Worm (Caenorhabditis elegans) whole organism, L1 larva: ENCODE results near the gene lec-5.
A peak's percentile ranks its signal among the peaks of the same experiment; 100 is the strongest.

Source experiments
- C04F5.9 ChIP-seq: sonication (generic microtip); optimal IDR thresholded peaks from 2 replicates; lab custom pipeline; 2016; ENCODE audit warnings: missing genetic modification characterization, missing compliant biosample characterization
- C16A3.4 ChIP-seq: fragments of 150-350 bp; optimal IDR thresholded peaks from 2 replicates; lab custom pipeline; 2014; ENCODE audit warnings: missing biosample characterization, missing genetic modification characterization
- C34B4.2 ChIP-seq: sonication (generic microtip); optimal IDR thresholded peaks from 2 replicates; lab custom pipeline; 2017; ENCODE audit warnings: mild to moderate bottlenecking, missing genetic modification characterization, missing compliant biosample characterization
- F16B12.6 ChIP-seq: fragments of 150-350 bp; optimal IDR thresholded peaks from 2 replicates; lab custom pipeline; 2014; ENCODE audit warnings: missing biosample characterization, missing genetic modification characterization
- Y116A8C.19 ChIP-seq: sonication (generic microtip); optimal IDR thresholded peaks from 2 replicates; lab custom pipeline; 2016; ENCODE audit warnings: missing compliant biosample characterization, missing genetic modification characterization, borderline replicate concordance
- aly-2 ChIP-seq: fragments of 150-350 bp; optimal IDR thresholded peaks from 2 replicates; lab custom pipeline; 2014; ENCODE audit warnings: missing biosample characterization, missing genetic modification characterization
- ceh-63 ChIP-seq: fragments of 200-800 bp; sonication (Bioruptor generic); optimal IDR thresholded peaks from 2 replicates; lab custom pipeline; 2018; ENCODE audit warnings: mild to moderate bottlenecking, missing genetic modification characterization, missing compliant biosample characterization
- ceh-88 ChIP-seq: fragments of 200-800 bp; sonication (Bioruptor generic); IDR thresholded peaks from 2 replicates; pipeline ENCODE4 v1.3.6; 2022; ENCODE audit warnings: missing genetic modification characterization, missing compliant biosample characterization
- ces-1 ChIP-seq: fragments of 150-350 bp; optimal IDR thresholded peaks from 2 replicates; lab custom pipeline; 2014; ENCODE audit warnings: missing biosample characterization, missing genetic modification reagents, missing genetic modification characterization
- dpl-1 ChIP-seq, 3 experiments: fragments of 150-350 bp in 2 of 3; sonication (generic microtip) in 1 of 3; optimal IDR thresholded peaks; 2 replicates each; lab custom pipeline; 2014 to 2017; ENCODE audit warnings: missing biosample characterization in 3 of 3, missing genetic modification characterization in 3 of 3, missing genetic modification reagents in 3 of 3
- dsc-1 ChIP-seq: sonication (generic microtip); optimal IDR thresholded peaks from 2 replicates; lab custom pipeline; 2016; ENCODE audit warnings: mild to moderate bottlenecking, missing genetic modification characterization, missing compliant biosample characterization
- efl-1 ChIP-seq, 4 experiments: fragments of 150-350 bp; optimal IDR thresholded peaks in 3 of 4; peaks in 1 of 4; 1 replicate in 1 of 4; 2 replicates in 3 of 4; lab custom pipeline; 2014; ENCODE audit warnings: missing biosample characterization in 2 of 4, missing genetic modification characterization in 2 of 4, missing genetic modification reagents in 2 of 4
- egl-27 ChIP-seq, 2 experiments: fragments of 150-350 bp in 1 of 2; sonication (generic microtip); optimal IDR thresholded peaks; 3 replicates each; lab custom pipeline; 2017 to 2018; ENCODE audit warnings: missing biosample characterization in 2 of 2, missing genetic modification characterization in 2 of 2, missing genetic modification reagents in 2 of 2
- elt-2 ChIP-seq: sonication (generic microtip); optimal IDR thresholded peaks from 2 replicates; lab custom pipeline; 2016; ENCODE audit warnings: missing genetic modification characterization, mild to moderate bottlenecking, inconsistent platforms, missing compliant biosample characterization, missing genetic modification reagents
- fkh-10 ChIP-seq: sonication (generic microtip); optimal IDR thresholded peaks from 2 replicates; lab custom pipeline; 2017; ENCODE audit warnings: missing biosample characterization, missing genetic modification reagents, missing genetic modification characterization
- fos-1 ChIP-seq: fragments of 150-350 bp; optimal IDR thresholded peaks from 2 replicates; lab custom pipeline; 2014; ENCODE audit warnings: missing biosample characterization, missing genetic modification characterization
- hlh-17 ChIP-seq: fragments of 200-800 bp; sonication (Bioruptor generic); optimal IDR thresholded peaks from 2 replicates; lab custom pipeline; 2018; ENCODE audit warnings: missing genetic modification characterization, mild to moderate bottlenecking, missing compliant biosample characterization, moderate library complexity, borderline replicate concordance
- hlh-4 ChIP-seq: sonication (generic microtip); optimal IDR thresholded peaks from 2 replicates; lab custom pipeline; 2016; ENCODE audit warnings: mild to moderate bottlenecking, missing genetic modification characterization, missing compliant biosample characterization
- hpl-2 ChIP-seq: fragments of 150-350 bp; optimal IDR thresholded peaks from 2 replicates; lab custom pipeline; 2014; ENCODE audit warnings: missing biosample characterization, missing genetic modification reagents, missing genetic modification characterization
- irx-1 ChIP-seq: sonication (generic microtip); optimal IDR thresholded peaks from 2 replicates; lab custom pipeline; 2016; ENCODE audit warnings: missing genetic modification characterization, missing compliant biosample characterization
- jun-1 ChIP-seq: fragments of 150-350 bp; optimal IDR thresholded peaks from 2 replicates; lab custom pipeline; 2014; ENCODE audit warnings: missing biosample characterization, missing genetic modification reagents, missing genetic modification characterization
- lin-14 ChIP-seq: fragments of 200-800 bp; sonication (Bioruptor generic); optimal IDR thresholded peaks from 2 replicates; lab custom pipeline; 2018; ENCODE audit warnings: mild to moderate bottlenecking, missing genetic modification characterization, moderate library complexity, missing compliant biosample characterization
- lsy-2 ChIP-seq, 2 experiments: fragments of 150-350 bp; optimal IDR thresholded peaks; 2 replicates each; lab custom pipeline; 2014; ENCODE audit warnings: missing biosample characterization in 2 of 2, missing genetic modification characterization in 2 of 2
- mab-9 ChIP-seq: fragments of 200-800 bp; sonication (Bioruptor generic); IDR thresholded peaks from 2 replicates; pipeline ENCODE4 v1.3.6; 2022; ENCODE audit warnings: missing genetic modification reagents, missing genetic modification characterization, missing compliant biosample characterization
- mdl-1 ChIP-seq, 2 experiments: fragments of 150-350 bp; optimal IDR thresholded peaks; 2 replicates each; lab custom pipeline; 2014 to 2017; ENCODE audit warnings: missing biosample characterization in 2 of 2, missing genetic modification characterization in 2 of 2, inconsistent platforms in 1 of 2
- mep-1 ChIP-seq: fragments of 150-350 bp; optimal IDR thresholded peaks from 2 replicates; lab custom pipeline; 2014; ENCODE audit warnings: missing biosample characterization, missing genetic modification characterization
- nhr-12 ChIP-seq: sonication (generic microtip); optimal IDR thresholded peaks from 2 replicates; lab custom pipeline; 2017; ENCODE audit warnings: missing biosample characterization, missing genetic modification characterization
- nhr-19 ChIP-seq: fragments of 200-800 bp; sonication (Bioruptor generic); conservative IDR thresholded peaks from 2 replicates; pipeline ENCODE4 v1.3.6; 2022; ENCODE audit warnings: missing genetic modification characterization, missing compliant biosample characterization
- nhr-237 ChIP-seq: fragments of 150-350 bp; optimal IDR thresholded peaks from 2 replicates; lab custom pipeline; 2014; ENCODE audit warnings: missing biosample characterization, missing genetic modification characterization
- nhr-28 ChIP-seq: fragments of 150-350 bp; optimal IDR thresholded peaks from 2 replicates; lab custom pipeline; 2014; ENCODE audit warnings: missing biosample characterization, missing genetic modification characterization
- nhr-47 ChIP-seq: sonication (generic microtip); optimal IDR thresholded peaks from 2 replicates; lab custom pipeline; 2016; ENCODE audit warnings: mild to moderate bottlenecking, missing genetic modification characterization, moderate library complexity, missing compliant biosample characterization
- nhr-71 ChIP-seq: sonication (generic microtip); optimal IDR thresholded peaks from 2 replicates; lab custom pipeline; 2016; ENCODE audit warnings: mild to moderate bottlenecking, missing genetic modification characterization, moderate library complexity, missing compliant biosample characterization
- nhr-77 ChIP-seq: fragments of 150-350 bp; optimal IDR thresholded peaks from 2 replicates; lab custom pipeline; 2014; ENCODE audit warnings: missing biosample characterization, missing genetic modification characterization
- nhr-84 ChIP-seq: sonication (generic microtip); optimal IDR thresholded peaks from 2 replicates; lab custom pipeline; 2017; ENCODE audit warnings: missing biosample characterization, missing genetic modification characterization
- nhr-85 ChIP-seq: sonication (generic microtip); peaks from one replicate; lab custom pipeline; 2016; ENCODE audit warnings: missing genetic modification characterization, inconsistent platforms, missing compliant biosample characterization
- nhr-90 ChIP-seq: sonication (generic microtip); optimal IDR thresholded peaks from 2 replicates; lab custom pipeline; 2016; ENCODE audit warnings: mild to moderate bottlenecking, missing genetic modification characterization, missing compliant biosample characterization; ENCODE audit not compliant: poor library complexity
- pag-3 ChIP-seq: sonication (generic microtip); optimal IDR thresholded peaks from 2 replicates; lab custom pipeline; 2017; ENCODE audit warnings: missing genetic modification characterization, mild to moderate bottlenecking, missing compliant biosample characterization, antibody characterized with exemption, borderline replicate concordance; ENCODE audit not compliant: insufficient read depth
- rnt-1 ChIP-seq: sonication (generic microtip); optimal IDR thresholded peaks from 2 replicates; lab custom pipeline; 2016; ENCODE audit warnings: mild to moderate bottlenecking, missing genetic modification characterization, moderate library complexity, missing compliant biosample characterization
- skn-1 ChIP-seq: fragments of 150-350 bp; optimal IDR thresholded peaks from 2 replicates; lab custom pipeline; 2014; ENCODE audit warnings: missing biosample characterization, missing genetic modification characterization
- snu-23 ChIP-seq: sonication (generic microtip); optimal IDR thresholded peaks from 2 replicates; lab custom pipeline; 2016; ENCODE audit warnings: missing genetic modification characterization, missing compliant biosample characterization
- sup-37 ChIP-seq: fragments of 200-800 bp; sonication (Bioruptor generic); optimal IDR thresholded peaks from 2 replicates; lab custom pipeline; 2018; ENCODE audit warnings: mild to moderate bottlenecking, missing genetic modification characterization, missing compliant biosample characterization
- swsn-7 ChIP-seq: sonication (generic microtip); optimal IDR thresholded peaks from 2 replicates; lab custom pipeline; 2016; ENCODE audit warnings: missing genetic modification characterization, missing compliant biosample characterization
- tbx-2 ChIP-seq: sonication (generic microtip); optimal IDR thresholded peaks from 2 replicates; lab custom pipeline; 2016; ENCODE audit warnings: missing genetic modification characterization, missing compliant biosample characterization
- unc-130 ChIP-seq: fragments of 150-350 bp; optimal IDR thresholded peaks from 2 replicates; lab custom pipeline; 2017; ENCODE audit warnings: missing biosample characterization, missing genetic modification characterization, inconsistent platforms
- unc-30 ChIP-seq: sonication (generic microtip); optimal IDR thresholded peaks from 2 replicates; lab custom pipeline; 2017; ENCODE audit warnings: missing biosample characterization, missing genetic modification characterization
- unc-98 ChIP-seq: fragments of 200-800 bp; sonication (Bioruptor generic); IDR thresholded peaks from 2 replicates; pipeline ENCODE4 v1.3.6; 2022; ENCODE audit warnings: missing genetic modification characterization, missing compliant biosample characterization
- xbp-1 ChIP-seq: sonication (generic microtip); optimal IDR thresholded peaks from 2 replicates; lab custom pipeline; 2016; ENCODE audit warnings: missing genetic modification characterization, missing compliant biosample characterization
- zag-1 ChIP-seq: fragments of 150-350 bp; optimal IDR thresholded peaks from 2 replicates; lab custom pipeline; 2014; ENCODE audit warnings: missing biosample characterization, missing genetic modification characterization
- zip-4 ChIP-seq: fragments of 200-800 bp; sonication (Bioruptor generic); optimal IDR thresholded peaks from 2 replicates; lab custom pipeline; 2018; ENCODE audit warnings: mild to moderate bottlenecking, missing genetic modification characterization, moderate library complexity, missing compliant biosample characterization
- ztf-11 ChIP-seq, 2 experiments: sonication (generic microtip); optimal IDR thresholded peaks; 2 replicates each; lab custom pipeline; 2016 to 2017; ENCODE audit warnings: missing genetic modification characterization in 2 of 2, missing biosample characterization in 1 of 2, missing compliant biosample characterization in 1 of 2
- ztf-4 ChIP-seq: fragments of 150-350 bp; optimal IDR thresholded peaks from 2 replicates; lab custom pipeline; 2014; ENCODE audit warnings: missing biosample characterization, missing genetic modification characterization

Gene lec-5

ce11 chrII:5885966-5886621 is 45.2 kb upstream of the lec-5 start:
- no peak for TF ChIP-seq nhr-84 (tag; lab: Kevin White, UChicago)
- TF ChIP-seq fos-1 (tag; lab: Kevin White, UChicago), result no peak
- TF ChIP-seq nhr-77 (tag; lab: Kevin White, UChicago), result no peak
- no peak for TF ChIP-seq nhr-12 (tag; lab: Kevin White, UChicago)
- peak in 1 of 2 experiments; percentile 15 for TF ChIP-seq mdl-1 (tag; optimal IDR thresholded peaks at IDR 0.05; lab: Kevin White, UChicago)
- TF ChIP-seq nhr-19, result 0 out of 2 replicates have a peak, but pooled peaks have one; percentile 23
- no peak for TF ChIP-seq ceh-63 (GFP tag; lab: Kevin White, UChicago)
- no peak for TF ChIP-seq hlh-17 (GFP tag; lab: Kevin White, UChicago)
- no peak for TF ChIP-seq rnt-1 (tag; lab: Kevin White, UChicago)
- no peak for TF ChIP-seq efl-1 (optimal IDR thresholded peaks at IDR 0.05; lab: Kevin White, UChicago)
- peak in 1 of 2 experiments; percentile 90 for TF ChIP-seq efl-1 (GFP tag; optimal IDR thresholded peaks at IDR 0.05 in 1 of 2; lab: Kevin White, UChicago)
- no peak for TF ChIP-seq C34B4.2 (tag; lab: Kevin White, UChicago)
- no peak for TF ChIP-seq hlh-4 (tag; lab: Kevin White, UChicago)
- TF ChIP-seq lsy-2 (tag; optimal IDR thresholded peaks at IDR 0.05; lab: Kevin White, UChicago), result peak in 1 of 2 experiments; percentile 33
- no peak for TF ChIP-seq unc-30 (tag; lab: Kevin White, UChicago)
- no peak for TF ChIP-seq zag-1 (tag; lab: Kevin White, UChicago)
- no peak for TF ChIP-seq fkh-10 (GFP tag; lab: Kevin White, UChicago)
- no peak for TF ChIP-seq nhr-237 (tag; lab: Kevin White, UChicago)
- peak; percentile 6 for TF ChIP-seq hpl-2 (GFP tag; lab: Kevin White, UChicago)
- no peak for TF ChIP-seq dsc-1
- peak; percentile 28 for TF ChIP-seq zip-4 (GFP tag; lab: Kevin White, UChicago)
- TF ChIP-seq mab-9 (GFP tag; lab: Robert Waterston, UW), result no peak
- no peak for TF ChIP-seq Y116A8C.19 (tag; lab: Kevin White, UChicago)
- TF ChIP-seq C16A3.4 (tag; lab: Kevin White, UChicago), result no peak
- TF ChIP-seq egl-27 (tag; optimal IDR thresholded peaks at IDR 0.05; lab: Kevin White, UChicago), result no peak
- TF ChIP-seq lin-14 (GFP tag; lab: Kevin White, UChicago), result peak; percentile 68
- TF ChIP-seq mep-1, result no peak
- no peak for TF ChIP-seq nhr-28 (tag; lab: Kevin White, UChicago)
- TF ChIP-seq pag-3 (tag; lab: Kevin White, UChicago), result peak; percentile 57
- TF ChIP-seq ceh-88 (GFP tag; lab: Robert Waterston, UW), result no peak
- peak; percentile 6 for TF ChIP-seq nhr-71
- TF ChIP-seq aly-2 (tag; lab: Kevin White, UChicago), result no peak
- no peak for TF ChIP-seq sup-37 (GFP tag; lab: Kevin White, UChicago)
- TF ChIP-seq nhr-85 (tag; lab: Kevin White, UChicago), result peak; percentile 88
- TF ChIP-seq swsn-7 (tag; lab: Kevin White, UChicago), result no peak
- TF ChIP-seq skn-1, result no peak
- TF ChIP-seq xbp-1, result no peak
- TF ChIP-seq irx-1, result no peak
- TF ChIP-seq ces-1, result no peak
- TF ChIP-seq unc-130 (tag; lab: Kevin White, UChicago), result no peak
- TF ChIP-seq nhr-47 (tag; lab: Kevin White, UChicago), result no peak
- TF ChIP-seq elt-2, result peak; percentile 28
- no peak for TF ChIP-seq tbx-2
- TF ChIP-seq ztf-4 (tag; lab: Kevin White, UChicago), result no peak
- no peak for TF ChIP-seq dpl-1 (GFP tag; optimal IDR thresholded peaks at IDR 0.05; lab: Kevin White, UChicago)
- peak; percentile 46 for TF ChIP-seq jun-1 (tag; lab: Kevin White, UChicago)
- TF ChIP-seq C04F5.9 (tag; lab: Kevin White, UChicago), result no peak
- TF ChIP-seq ztf-11 (tag; optimal IDR thresholded peaks at IDR 0.05; lab: Kevin White, UChicago), result no peak
- no peak for TF ChIP-seq F16B12.6 (tag; lab: Kevin White, UChicago)
- no peak for TF ChIP-seq unc-98 (GFP tag; lab: Robert Waterston, UW)
- peak; percentile 32 for TF ChIP-seq snu-23 (GFP tag; lab: Kevin White, UChicago)
- peak; percentile 5 for TF ChIP-seq nhr-90 (tag; lab: Kevin White, UChicago)
